Fruit fly (Drosophila melanogaster): ENCODE results near the gene Pcyt2.

Gene Pcyt2

DNA sequence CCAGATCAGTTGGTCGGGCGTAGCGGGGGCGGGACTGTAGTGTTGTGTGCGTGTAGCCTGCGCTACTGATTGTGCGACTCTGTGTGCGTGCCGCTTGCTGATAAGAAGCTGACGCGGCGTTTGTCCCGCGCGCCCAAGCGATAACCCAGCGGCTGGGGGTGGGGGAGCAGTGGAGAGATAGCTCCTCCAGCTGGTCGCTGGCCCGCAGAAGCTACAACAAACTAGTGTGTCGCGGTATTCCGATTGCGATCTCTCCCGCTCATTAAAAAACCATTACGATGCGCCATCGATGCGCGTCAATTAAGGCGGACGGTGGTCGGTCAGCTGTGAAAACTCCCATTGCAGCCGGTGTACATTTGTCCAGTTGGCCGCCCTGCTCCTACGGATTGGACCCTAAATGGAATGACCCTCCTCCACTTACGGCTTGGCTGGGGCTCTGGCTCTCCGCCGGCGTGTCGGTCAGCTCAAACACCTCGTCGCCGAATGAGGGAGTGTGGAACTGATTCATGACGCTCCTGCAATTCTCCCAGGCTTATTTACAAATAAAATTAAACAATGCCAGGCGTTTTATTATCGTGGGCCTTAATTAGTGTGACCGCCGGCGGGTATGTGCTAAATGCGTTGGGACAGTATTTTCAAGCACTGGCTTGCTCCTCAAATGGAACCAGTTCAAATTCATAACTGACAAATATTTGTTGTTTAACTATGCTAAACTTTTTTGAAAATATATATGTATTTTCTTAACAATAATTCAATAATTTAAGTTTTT lies 49.0 kb downstream of the Pcyt2 start, which contains the start of gene CG12104:
Gene CG12104 (minus strand): TSS at position 611 of the 769 bp plus-strand sequence.
- TF ChIP-seq CG8478 (optimal IDR thresholded peaks at IDR 0.05) (no peak), CTCF (optimal IDR thresholded peaks at IDR 0.05) (no peak)

DNA sequence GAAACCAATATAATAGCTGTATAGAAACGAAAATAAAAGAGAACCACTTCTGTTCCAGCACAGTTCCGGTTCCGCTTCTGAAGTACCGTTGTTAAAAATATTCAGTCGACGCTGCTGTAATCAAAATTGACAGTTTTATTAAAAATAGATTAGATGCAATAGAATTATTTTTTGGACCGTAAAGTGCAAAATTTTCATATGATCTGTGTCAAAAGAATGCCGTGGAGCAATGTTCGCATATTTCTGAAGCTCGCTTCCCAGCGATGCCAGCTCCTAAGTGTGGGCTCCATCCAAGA lies 49.5 kb downstream of the Pcyt2 start, which contains the start of the genes CG18170 and CG33791:
Gene CG18170 (plus strand): TSS at position 122 of the 296 bp plus-strand sequence.
Gene CG33791 (plus strand): TSS at position 122 of the 296 bp plus-strand sequence.
- no peak for TF ChIP-seq CTCF (optimal IDR thresholded peaks at IDR 0.05)
